Fruit fly (Drosophila melanogaster) whole organism, pupa: ENCODE results near the gene SLC5A11.

ENCODE experiments used
- CG32121 ChIP-seq: fragments of 200-800 bp; sonication (Bioruptor generic); IDR thresholded peaks from 2 replicates; pipeline ENCODE4 v1.3.6; 2022; ENCODE audit warnings: missing biosample characterization, missing genetic modification characterization
- Pif1A ChIP-seq: fragments of 200-800 bp; sonication (Bioruptor generic); optimal IDR thresholded peaks from 3 replicates; lab custom pipeline; 2016; ENCODE audit warnings: missing biosample characterization, missing genetic modification characterization

- TF ChIP-seq Pif1A (GFP tag; lab: Kevin White, UChicago): no peak
- TF ChIP-seq CG32121 (GFP tag; lab: Robert Waterston, UW): no peak
These were observed 37.3 kb upstream of the SLC5A11 start, which contains the start of gene CG14277 for dm6 chr2L:8242186-8242585.
